Fruit fly (Drosophila melanogaster) S2 (cell line): Measurements from ENCODE around the gene Ugt35E2.

Source experiments
- CG8478 ChIP-seq: fragments of >200 bp; optimal IDR thresholded peaks from 2 replicates; lab custom pipeline; 2018
- CTCF ChIP-seq, 2 experiments: fragments of >200 bp; optimal IDR thresholded peaks; 2 replicates each; lab custom pipeline; 2018

Ugt35E2 gene

dm6 chr3R:11195792-11196191 is 28.0 kb upstream of the Ugt35E2 start, which contains the start of gene CG18577:
Gene CG18577, plus strand, starts transcription at chr3R:11196092.
- no peak for TF ChIP-seq CTCF (optimal IDR thresholded peaks at IDR 0.05; lab: Kevin White, UChicago)

DNA sequence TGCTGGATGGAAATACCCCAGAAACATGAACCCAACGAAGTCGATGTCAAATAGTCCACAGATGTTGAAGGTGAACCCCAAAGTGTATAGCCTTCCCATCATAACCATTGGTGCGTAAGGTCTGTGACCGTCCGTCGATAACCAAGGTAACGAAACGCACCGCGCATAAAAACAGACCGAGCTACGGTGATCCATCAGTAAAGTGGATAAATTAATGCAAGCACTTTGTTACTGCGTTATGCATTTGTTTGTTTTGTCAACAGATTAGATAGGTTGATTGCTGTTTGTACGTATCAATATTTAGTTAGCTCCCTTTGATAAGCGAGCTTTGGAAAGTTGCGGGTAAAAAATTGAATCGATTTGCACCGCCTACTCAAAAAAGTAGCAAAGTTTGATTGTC is 10.5 kb upstream of the Ugt35E2 start:
- TF ChIP-seq CTCF (optimal IDR thresholded peaks at IDR 0.05; lab: Kevin White, UChicago) = no peak
- TF ChIP-seq CG8478 (lab: Kevin White, UChicago) = no peak

DNA sequence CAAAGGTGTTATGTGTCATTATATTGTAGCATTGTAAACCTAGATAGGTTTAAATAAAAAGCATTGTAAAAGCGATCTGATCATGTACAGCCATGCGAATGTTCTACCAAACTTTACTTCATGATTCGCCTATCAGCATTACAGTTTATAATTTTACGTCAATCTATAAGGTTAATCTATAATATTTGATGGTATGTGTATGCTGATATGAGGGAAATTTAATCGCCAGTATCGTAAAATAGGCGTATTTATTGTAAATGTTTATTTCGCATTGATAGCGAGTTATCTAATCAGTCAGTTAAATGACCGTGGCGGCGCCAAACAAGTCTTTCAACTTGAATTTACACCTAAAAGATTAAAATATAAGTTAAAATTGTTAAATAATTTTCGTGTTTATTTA is 9.8 kb upstream of the Ugt35E2 start:
- TF ChIP-seq CTCF (optimal IDR thresholded peaks at IDR 0.05; lab: Kevin White, UChicago) (no peak), CG8478 (lab: Kevin White, UChicago) (no peak)

DNA sequence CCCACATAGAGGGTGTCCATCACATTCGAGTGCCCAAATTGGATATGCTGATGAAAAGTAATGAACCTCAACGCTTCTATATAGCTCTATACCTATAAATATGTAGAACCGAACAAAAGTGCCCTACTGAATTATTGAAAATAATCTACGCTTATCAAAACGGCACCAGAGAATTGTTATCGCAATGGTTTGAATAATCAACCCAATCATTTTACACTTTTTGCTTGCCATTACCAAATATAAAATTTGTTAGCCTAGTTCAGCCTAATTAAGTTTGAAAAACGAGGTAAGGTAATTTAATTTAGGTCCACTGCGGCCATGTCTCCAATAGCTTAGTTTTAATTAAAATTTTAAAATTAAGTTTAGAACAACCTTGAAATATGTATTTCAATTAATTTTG is 8.0 kb upstream of the Ugt35E2 start:
- no peak for TF ChIP-seq CTCF (optimal IDR thresholded peaks at IDR 0.05; lab: Kevin White, UChicago)
- TF ChIP-seq CG8478 (lab: Kevin White, UChicago) = no peak

DNA sequence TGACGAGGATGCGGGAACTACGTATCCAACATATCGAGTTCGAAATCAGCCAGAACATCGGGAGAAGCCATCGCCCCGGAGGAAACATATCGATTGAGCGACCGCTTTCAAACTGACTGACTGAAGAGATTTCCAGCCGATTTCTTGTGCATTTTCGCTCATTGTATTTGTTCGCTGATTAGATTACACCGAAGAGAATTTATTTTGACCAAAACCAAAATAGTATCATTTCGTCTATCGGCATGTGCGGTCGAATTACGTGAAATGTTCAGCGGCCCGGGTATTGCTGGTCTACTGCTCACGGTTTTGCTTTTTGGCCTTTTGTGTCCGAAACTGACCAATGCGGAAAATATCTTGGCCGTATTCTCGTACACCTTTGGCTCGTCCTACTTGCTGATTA is 7.5 kb upstream of the Ugt35E2 start, which contains the start of the genes Ugt304A1 and Ugt303A1:
TSS of gene Ugt304A1 (minus strand) at position 101 of the 400 bp plus-strand sequence.
TSS of gene Ugt303A1 (plus strand) at position 222 of the 400 bp plus-strand sequence.
- TF ChIP-seq CG8478 (lab: Kevin White, UChicago) (no peak), CTCF (optimal IDR thresholded peaks at IDR 0.05; lab: Kevin White, UChicago) (no peak)

dm6 chr3R:11173169-11173506 is 5.4 kb upstream of the Ugt35E2 start:
- TF ChIP-seq CTCF (optimal IDR thresholded peaks at IDR 0.05; lab: Kevin White, UChicago) = no peak

DNA sequence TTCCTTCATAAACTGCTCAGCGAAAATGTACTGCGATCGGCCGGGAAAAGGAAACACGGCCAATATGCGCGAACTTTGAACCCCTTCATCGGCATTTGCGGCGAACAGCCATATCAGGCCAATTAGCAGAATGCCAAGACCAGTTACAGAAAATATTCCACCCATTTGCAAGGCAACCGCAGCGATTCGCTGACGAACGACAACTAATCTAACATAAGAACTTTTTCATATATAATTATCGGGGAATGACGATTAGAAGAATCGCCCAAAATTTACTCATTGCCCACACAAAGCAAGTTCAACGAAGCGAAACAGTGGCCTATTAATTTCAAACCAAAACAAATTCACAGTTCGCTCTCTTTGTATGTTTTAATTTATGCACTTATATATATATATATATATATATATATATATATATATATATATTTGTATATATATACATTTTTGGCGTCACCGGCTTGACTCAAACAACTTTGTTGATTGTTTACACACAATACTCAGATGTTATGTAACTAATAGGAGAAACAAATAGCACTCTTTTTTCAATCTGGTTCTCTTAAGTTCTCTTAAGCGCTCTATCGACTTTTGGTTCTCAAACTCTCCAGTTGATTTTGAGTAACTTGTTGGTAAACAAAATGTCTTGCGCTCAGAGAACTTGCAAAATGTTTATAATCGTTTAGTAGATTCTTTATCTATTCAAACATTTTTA is 4.8 kb upstream of the Ugt35E2 start, which contains the start of gene Ugt35A1:
TSS of gene Ugt35A1 (minus strand) at position 205 of the 709 bp plus-strand sequence.
- TF ChIP-seq CTCF (optimal IDR thresholded peaks at IDR 0.05; lab: Kevin White, UChicago) (no peak), CG8478 (lab: Kevin White, UChicago) (no peak)

- TF ChIP-seq CTCF (optimal IDR thresholded peaks at IDR 0.05; lab: Kevin White, UChicago) (no peak), CG8478 (lab: Kevin White, UChicago) (no peak)
Measured at dm6 chr3R:11170146-11170545, 2.4 kb upstream of the Ugt35E2 start, which contains the start of gene Ugt35B1. Gene Ugt35B1, minus strand, starts transcription at chr3R:11170246.

dm6 chr3R:11165974-11166373 is 1.8 kb downstream of the Ugt35E2 start, which contains the start of gene Ugt35E1:
Gene Ugt35E1, minus strand, starts transcription at chr3R:11166074.
- TF ChIP-seq CG8478 (lab: Kevin White, UChicago) (no peak), CTCF (optimal IDR thresholded peaks at IDR 0.05; lab: Kevin White, UChicago) (no peak)

DNA sequence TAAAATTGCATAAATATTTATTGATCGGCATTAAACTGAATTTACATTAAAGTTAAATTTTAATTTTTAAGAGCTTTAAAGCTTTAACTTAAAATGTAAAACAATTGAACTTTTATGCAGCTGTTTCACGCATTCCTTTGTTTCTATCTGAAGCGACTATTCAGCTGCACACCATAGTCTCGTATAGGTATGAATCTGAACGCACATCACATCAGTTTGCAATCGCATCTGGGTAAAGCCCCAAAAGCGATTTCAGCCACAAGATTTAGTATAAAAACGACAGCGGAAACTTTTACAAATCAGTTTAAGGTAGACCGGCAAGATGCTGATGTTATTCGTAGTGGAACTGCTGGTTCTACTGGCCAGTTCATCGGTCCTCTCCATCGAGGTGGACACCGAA is 6.9 kb downstream of the Ugt35E2 start, which contains the start of gene CG4757:
TSS of gene CG4757 (plus strand) at position 301 of the 400 bp plus-strand sequence.
- no peak for TF ChIP-seq CG8478 (lab: Kevin White, UChicago)
- no peak for TF ChIP-seq CTCF (optimal IDR thresholded peaks at IDR 0.05; lab: Kevin White, UChicago)

dm6 chr3R:11156858-11157257 is 10.9 kb downstream of the Ugt35E2 start, which contains the start of gene Ugt302C1:
Gene Ugt302C1, plus strand, starts transcription at chr3R:11157098.
- TF ChIP-seq CTCF (optimal IDR thresholded peaks at IDR 0.05; lab: Kevin White, UChicago) (no peak), CG8478 (lab: Kevin White, UChicago) (no peak)

DNA sequence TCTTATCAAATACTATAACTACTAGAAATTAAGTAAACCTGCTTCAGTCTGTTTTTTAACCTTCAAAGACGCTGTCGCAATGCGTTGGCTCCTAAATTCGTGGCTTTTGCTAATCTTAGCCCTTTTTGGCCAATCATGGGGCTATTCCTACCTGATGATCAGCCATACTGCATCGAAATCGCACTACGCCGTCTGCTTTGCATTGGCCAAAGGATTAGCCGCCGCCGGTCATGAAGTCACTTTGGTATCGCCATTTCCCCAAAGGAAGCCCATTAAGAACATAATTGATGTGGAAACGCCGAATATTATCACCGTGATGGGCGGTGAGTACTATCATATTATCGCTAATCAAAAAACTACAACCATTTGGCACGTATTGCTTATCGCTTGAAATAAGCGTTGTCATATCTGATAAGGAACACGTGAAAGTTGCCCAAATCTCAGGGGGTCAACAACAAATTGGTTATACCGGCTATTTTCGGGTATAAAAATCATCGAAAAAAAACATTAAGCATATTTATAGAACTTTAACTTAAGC is 13.1 kb downstream of the Ugt35E2 start, which contains the start of gene Ugt302E1:
TSS of gene Ugt302E1 (plus strand) at position 51 of the 538 bp plus-strand sequence.
- no peak for TF ChIP-seq CG8478 (lab: Kevin White, UChicago)
- TF ChIP-seq CTCF (optimal IDR thresholded peaks at IDR 0.05; lab: Kevin White, UChicago) = no peak

DNA sequence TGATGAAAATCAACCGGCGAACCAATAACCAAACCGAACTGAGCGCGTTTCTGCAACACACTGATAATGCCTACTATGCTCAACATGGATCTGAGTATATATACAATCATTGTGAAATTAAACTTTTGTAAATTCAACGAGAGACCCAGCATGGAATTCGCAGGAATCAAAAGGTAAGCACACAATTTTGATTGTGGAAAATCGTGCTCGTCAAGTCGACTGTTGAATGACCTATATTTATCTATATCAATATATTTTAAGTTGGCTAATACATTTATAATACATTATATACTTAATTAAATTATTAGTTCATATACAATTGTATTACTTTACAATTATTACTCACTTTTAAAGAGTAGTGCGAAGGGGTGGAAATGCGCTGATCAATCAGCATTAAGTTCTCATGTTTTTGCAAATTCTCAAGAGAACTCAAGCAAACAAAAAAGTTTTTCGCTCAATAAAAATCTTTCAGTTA is 13.9 kb downstream of the Ugt35E2 start, which contains the start of gene Ugt302K1:
TSS of gene Ugt302K1 (minus strand) at position 51 of the 475 bp plus-strand sequence.
- no peak for TF ChIP-seq CTCF (optimal IDR thresholded peaks at IDR 0.05; lab: Kevin White, UChicago)
- no peak for TF ChIP-seq CG8478 (lab: Kevin White, UChicago)

DNA sequence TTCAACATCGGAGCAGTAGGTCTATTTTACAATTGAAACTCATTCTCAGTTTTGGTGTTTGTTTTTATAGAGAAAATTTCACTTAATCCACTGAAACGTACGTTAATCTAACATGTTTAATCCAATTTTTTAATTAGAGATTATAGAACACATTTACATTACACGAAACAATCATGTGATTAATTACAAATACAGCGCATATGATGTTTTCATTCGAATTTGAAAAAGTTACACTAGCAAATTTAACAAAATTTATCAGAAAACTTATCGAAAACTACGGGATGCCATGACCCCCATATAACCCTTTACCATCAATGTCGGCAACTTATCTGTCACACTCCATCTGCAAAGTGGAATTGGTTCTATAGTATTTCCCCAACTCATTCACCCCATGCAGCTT is 22.6 kb downstream of the Ugt35E2 start, which contains the start of gene CheA86a:
TSS of gene CheA86a (minus strand) at position 101 of the 400 bp plus-strand sequence.
- no peak for TF ChIP-seq CG8478 (lab: Kevin White, UChicago)
- TF ChIP-seq CTCF (optimal IDR thresholded peaks at IDR 0.05; lab: Kevin White, UChicago) = no peak

- no peak for TF ChIP-seq CTCF (optimal IDR thresholded peaks at IDR 0.05; lab: Kevin White, UChicago)
- no peak for TF ChIP-seq CG8478 (lab: Kevin White, UChicago)
Measured at dm6 chr3R:11136877-11137276, 30.9 kb downstream of the Ugt35E2 start, which contains the start of gene mAcon2. Gene mAcon2, plus strand, starts transcription at chr3R:11137177.
